Worm (Caenorhabditis elegans): ENCODE measurements around the gene srw-98.

ce11 chrV:1725353-1725752 lies 47.2 kb upstream of the srw-98 start, which contains the start of gene sri-27:
- TF ChIP-seq unc-62 (GFP tag; optimal IDR thresholded peaks at IDR 0.05) (no peak), zip-4 (GFP tag; optimal IDR thresholded peaks at IDR 0.05) (no peak), ztf-4 (tag; optimal IDR thresholded peaks at IDR 0.05) (no peak)

All from whole organism, L1 larva.